Fruit fly (Drosophila melanogaster) whole organism, embryonic: ENCODE results near the gene Rpt5.

ENCODE experiments used
- Asciz ChIP-seq: fragments of 200-800 bp; sonication (Bioruptor generic); optimal IDR thresholded peaks from 2 replicates; lab custom pipeline; 2017; ENCODE audit warnings: missing biosample characterization, mild to moderate bottlenecking, missing genetic modification characterization, missing genetic modification reagents
- Bdp1 ChIP-seq: fragments of 200-800 bp; sonication (Bioruptor generic); optimal IDR thresholded peaks from 3 replicates; lab custom pipeline; 2016; ENCODE audit warnings: missing biosample characterization, missing genetic modification characterization
- CG10267 ChIP-seq: fragments of 200-800 bp; sonication (Bioruptor generic); optimal IDR thresholded peaks from 2 replicates; lab custom pipeline; 2018; ENCODE audit warnings: missing biosample characterization, mild to moderate bottlenecking, missing genetic modification characterization, moderate library complexity
- CG10543 ChIP-seq: fragments of 200-800 bp; sonication (Bioruptor generic); optimal IDR thresholded peaks from 3 replicates; lab custom pipeline; 2017; ENCODE audit warnings: missing biosample characterization, mild to moderate bottlenecking, missing genetic modification characterization, moderate library complexity
- CG10565 ChIP-seq: fragments of 200-800 bp; sonication (Bioruptor generic); optimal IDR thresholded peaks from 3 replicates; lab custom pipeline; 2016; ENCODE audit warnings: missing biosample characterization, mild to moderate bottlenecking, missing genetic modification characterization
- CG11456 ChIP-seq: fragments of 200-800 bp; sonication (Bioruptor generic); IDR thresholded peaks from 3 replicates; pipeline ENCODE4 v1.3.6; 2022; ENCODE audit warnings: missing biosample characterization, missing genetic modification characterization
- CG11504 ChIP-seq: fragments of 200-800 bp; sonication (Bioruptor generic); optimal IDR thresholded peaks from 3 replicates; lab custom pipeline; 2019; ENCODE audit warnings: missing biosample characterization, mild to moderate bottlenecking, missing genetic modification characterization, moderate library complexity
- CG12942 ChIP-seq: fragments of 200-800 bp; sonication (Bioruptor generic); optimal IDR thresholded peaks from 3 replicates; lab custom pipeline; 2016; ENCODE audit warnings: missing biosample characterization, missing genetic modification characterization
- CG13123 ChIP-seq: fragments of 200-800 bp; sonication (Bioruptor generic); optimal IDR thresholded peaks from 2 replicates; lab custom pipeline; 2016; ENCODE audit warnings: missing biosample characterization, missing genetic modification characterization
- CG13424 ChIP-seq: fragments of 200-800 bp; sonication (Bioruptor generic); optimal IDR thresholded peaks from 2 replicates; lab custom pipeline; 2019; ENCODE audit warnings: missing biosample characterization, mild to moderate bottlenecking, missing genetic modification characterization, moderate library complexity
- CG15073 ChIP-seq: fragments of 200-800 bp; sonication (Bioruptor generic); optimal IDR thresholded peaks from 2 replicates; lab custom pipeline; 2016; ENCODE audit warnings: missing biosample characterization, missing genetic modification characterization
- CG16815 ChIP-seq: fragments of 200-800 bp; sonication (Bioruptor generic); optimal IDR thresholded peaks from 3 replicates; lab custom pipeline; 2017; ENCODE audit warnings: missing biosample characterization, mild to moderate bottlenecking, missing genetic modification characterization
- CG17186 ChIP-seq: fragments of 200-800 bp; sonication (Bioruptor generic); optimal IDR thresholded peaks from 3 replicates; lab custom pipeline; 2017; ENCODE audit warnings: missing biosample characterization, missing genetic modification reagents, missing genetic modification characterization
- CG17829 ChIP-seq: fragments of 200-800 bp; optimal IDR thresholded peaks from 2 replicates; lab custom pipeline; 2019; ENCODE audit warnings: missing biosample characterization, mild to moderate bottlenecking, missing genetic modification characterization, moderate library complexity
- CG18619 ChIP-seq: fragments of 200-800 bp; sonication (Bioruptor generic); optimal IDR thresholded peaks from 3 replicates; lab custom pipeline; 2017; ENCODE audit warnings: missing biosample characterization, mild to moderate bottlenecking, missing genetic modification characterization
- CG33557 ChIP-seq: fragments of 200-800 bp; sonication (Bioruptor generic); optimal IDR thresholded peaks from 2 replicates; lab custom pipeline; 2019; ENCODE audit warnings: missing biosample characterization, mild to moderate bottlenecking, missing genetic modification characterization, moderate library complexity
- CG5953 ChIP-seq: fragments of 200-800 bp; sonication (Bioruptor generic); IDR thresholded peaks from 2 replicates; pipeline ENCODE4 v1.3.6; 2022; ENCODE audit warnings: missing biosample characterization, missing genetic modification characterization
- CG6272 ChIP-seq: fragments of 200-800 bp; sonication (Bioruptor generic); IDR thresholded peaks from 2 replicates; pipeline ENCODE4 v1.3.6; 2022; ENCODE audit warnings: missing biosample characterization, missing genetic modification characterization
- CG6689 ChIP-seq: fragments of 200-800 bp; sonication (Bioruptor generic); IDR thresholded peaks from 2 replicates; pipeline ENCODE4 v1.3.6; 2022; ENCODE audit warnings: missing biosample characterization, missing genetic modification characterization
- CG6854 ChIP-seq: fragments of 200-800 bp; sonication (Bioruptor generic); optimal IDR thresholded peaks from 3 replicates; lab custom pipeline; 2017; ENCODE audit warnings: missing biosample characterization, mild to moderate bottlenecking, missing genetic modification characterization
- CG7372 ChIP-seq: fragments of 200-800 bp; sonication (Bioruptor generic); IDR thresholded peaks from 2 replicates; pipeline ENCODE4 v1.3.6; 2022; ENCODE audit warnings: missing biosample characterization, missing genetic modification characterization
- Deaf1 ChIP-seq: fragments of 200-800 bp; optimal IDR thresholded peaks from 3 replicates; lab custom pipeline; 2019; ENCODE audit warnings: missing biosample characterization, mild to moderate bottlenecking, missing genetic modification characterization, moderate library complexity
- Eip74EF ChIP-seq, 2 experiments: fragments of 200-800 bp in 1 of 2; fragments of >200 bp in 1 of 2; sonication (Bioruptor generic) in 1 of 2; optimal IDR thresholded peaks; 2 replicates each; lab custom pipeline; 2017 to 2019; ENCODE audit warnings: missing biosample characterization in 2 of 2, missing genetic modification characterization in 2 of 2, mild to moderate bottlenecking in 1 of 2, moderate library complexity in 1 of 2
- Fer1 ChIP-seq: fragments of 200-800 bp; sonication (Bioruptor generic); optimal IDR thresholded peaks from 2 replicates; lab custom pipeline; 2017; ENCODE audit warnings: missing biosample characterization, mild to moderate bottlenecking, missing genetic modification characterization
- Hr51 ChIP-seq, 2 experiments: fragments of 200-800 bp; sonication (Bioruptor generic); optimal IDR thresholded peaks; 2 replicates in 1 of 2; 3 replicates in 1 of 2; lab custom pipeline; 2016 to 2018; ENCODE audit warnings: missing biosample characterization in 2 of 2, missing genetic modification characterization in 2 of 2, mild to moderate bottlenecking in 1 of 2, moderate library complexity in 1 of 2
- Mrtf ChIP-seq: fragments of 200-800 bp; sonication (Bioruptor generic); IDR thresholded peaks from 3 replicates; pipeline ENCODE4 v1.3.6; 2022; ENCODE audit warnings: missing biosample characterization, missing genetic modification characterization
- Usf ChIP-seq: fragments of 200-800 bp; sonication (Bioruptor generic); optimal IDR thresholded peaks from 2 replicates; lab custom pipeline; 2017; ENCODE audit warnings: missing genotype, missing biosample characterization, missing genetic modification characterization
- ap ChIP-seq: fragments of 200-800 bp; sonication (Bioruptor generic); IDR thresholded peaks from 2 replicates; pipeline ENCODE4 v1.3.6; 2022; ENCODE audit warnings: missing biosample characterization, missing genetic modification characterization
- danr ChIP-seq: fragments of 200-800 bp; sonication (Bioruptor generic); IDR thresholded peaks from 2 replicates; pipeline ENCODE4 v1.3.6; 2022; ENCODE audit warnings: missing biosample characterization, missing genetic modification characterization
- dmrt11E ChIP-seq: fragments of 200-800 bp; sonication (Bioruptor generic); optimal IDR thresholded peaks from 3 replicates; lab custom pipeline; 2018; ENCODE audit warnings: missing biosample characterization, mild to moderate bottlenecking, missing genetic modification characterization, moderate library complexity
- exex ChIP-seq: fragments of 200-800 bp; sonication (Bioruptor generic); optimal IDR thresholded peaks from 4 replicates; lab custom pipeline; 2018; ENCODE audit warnings: missing biosample characterization, mild to moderate bottlenecking, missing genetic modification characterization, moderate library complexity
- ftz-f1 ChIP-seq: fragments of 200-800 bp; sonication (Bioruptor generic); optimal IDR thresholded peaks from 2 replicates; lab custom pipeline; 2016; ENCODE audit warnings: missing biosample characterization, missing genetic modification characterization
- gcm ChIP-seq: fragments of 200-800 bp; sonication (Bioruptor generic); optimal IDR thresholded peaks from 2 replicates; lab custom pipeline; 2019; ENCODE audit warnings: missing biosample characterization, mild to moderate bottlenecking, missing genetic modification characterization, moderate library complexity
- hkb ChIP-seq, 2 experiments: fragments of 200-800 bp in 1 of 2; fragments of >200 bp in 1 of 2; sonication (Bioruptor generic) in 1 of 2; IDR thresholded peaks in 1 of 2; optimal IDR thresholded peaks in 1 of 2; 2 replicates each; pipeline versions ENCODE4 v1.3.6 to Lab custom; 2017 to 2022; ENCODE audit warnings: missing biosample characterization in 1 of 2, missing genetic modification characterization in 1 of 2
- lab ChIP-seq: fragments of 200-800 bp; sonication (Bioruptor generic); optimal IDR thresholded peaks from 3 replicates; lab custom pipeline; 2017; ENCODE audit warnings: missing biosample characterization, missing genetic modification characterization, mild to moderate bottlenecking, moderate library complexity, missing genetic modification reagents
- lbe ChIP-seq: fragments of 200-800 bp; sonication (Bioruptor generic); optimal IDR thresholded peaks from 2 replicates; lab custom pipeline; 2016; ENCODE audit warnings: missing biosample characterization, mild to moderate bottlenecking, missing genetic modification characterization
- lilli ChIP-seq: fragments of 200-800 bp; sonication (Bioruptor generic); optimal IDR thresholded peaks from 3 replicates; lab custom pipeline; 2016; ENCODE audit warnings: missing biosample characterization, missing genetic modification characterization
- lola ChIP-seq, 3 experiments: fragments of >200 bp in 2 of 3; fragments of 200-800 bp in 1 of 3; sonication (Bioruptor generic) in 1 of 3; optimal IDR thresholded peaks; 2 replicates each; lab custom pipeline; 2017 to 2019; ENCODE audit warnings: missing biosample characterization in 3 of 3, missing genetic modification characterization in 3 of 3, mild to moderate bottlenecking in 1 of 3, moderate library complexity in 1 of 3
- psq ChIP-seq: fragments of 200-800 bp; sonication (Bioruptor generic); optimal IDR thresholded peaks from 2 replicates; lab custom pipeline; 2017; ENCODE audit warnings: missing biosample characterization, missing genetic modification characterization
- pum ChIP-seq: fragments of 200-800 bp; sonication (Bioruptor generic); optimal IDR thresholded peaks from 2 replicates; lab custom pipeline; 2016; ENCODE audit warnings: missing biosample characterization, missing genetic modification characterization
- sd ChIP-seq: fragments of 200-800 bp; sonication (Bioruptor generic); optimal IDR thresholded peaks from 3 replicates; lab custom pipeline; 2018; ENCODE audit warnings: missing biosample characterization, mild to moderate bottlenecking, missing genetic modification characterization, moderate library complexity
- sens ChIP-seq: fragments of 200-800 bp; sonication (Bioruptor generic); peaks from one replicate; lab custom pipeline; 2016; ENCODE audit warnings: missing biosample characterization, missing genetic modification characterization
- slp2 ChIP-seq: fragments of 200-800 bp; sonication (Bioruptor generic); optimal IDR thresholded peaks from 2 replicates; lab custom pipeline; 2016; ENCODE audit warnings: missing biosample characterization, missing genetic modification characterization
- sob ChIP-seq: fragments of 200-800 bp; sonication (Bioruptor generic); IDR thresholded peaks from 2 replicates; pipeline ENCODE4 v1.3.6; 2022; ENCODE audit warnings: missing biosample characterization, missing genetic modification characterization
- sr ChIP-seq: fragments of 200-800 bp; sonication (Bioruptor generic); IDR thresholded peaks from 3 replicates; pipeline ENCODE4 v1.3.6; 2022; ENCODE audit warnings: missing biosample characterization, missing genetic modification characterization
- tup ChIP-seq: fragments of 200-800 bp; sonication (Bioruptor generic); optimal IDR thresholded peaks from 2 replicates; lab custom pipeline; 2016; ENCODE audit warnings: missing biosample characterization, mild to moderate bottlenecking, missing genetic modification characterization, moderate library complexity
- vfl ChIP-seq: fragments of 200-800 bp; sonication (Bioruptor generic); optimal IDR thresholded peaks from 2 replicates; lab custom pipeline; 2016; ENCODE audit warnings: missing biosample characterization, missing genetic modification characterization
- vvl ChIP-seq: fragments of 200-800 bp; sonication (Bioruptor generic); IDR thresholded peaks from 2 replicates; pipeline ENCODE4 v1.3.6; 2022; ENCODE audit warnings: missing biosample characterization, missing genetic modification characterization

The Rpt5 gene

DNA sequence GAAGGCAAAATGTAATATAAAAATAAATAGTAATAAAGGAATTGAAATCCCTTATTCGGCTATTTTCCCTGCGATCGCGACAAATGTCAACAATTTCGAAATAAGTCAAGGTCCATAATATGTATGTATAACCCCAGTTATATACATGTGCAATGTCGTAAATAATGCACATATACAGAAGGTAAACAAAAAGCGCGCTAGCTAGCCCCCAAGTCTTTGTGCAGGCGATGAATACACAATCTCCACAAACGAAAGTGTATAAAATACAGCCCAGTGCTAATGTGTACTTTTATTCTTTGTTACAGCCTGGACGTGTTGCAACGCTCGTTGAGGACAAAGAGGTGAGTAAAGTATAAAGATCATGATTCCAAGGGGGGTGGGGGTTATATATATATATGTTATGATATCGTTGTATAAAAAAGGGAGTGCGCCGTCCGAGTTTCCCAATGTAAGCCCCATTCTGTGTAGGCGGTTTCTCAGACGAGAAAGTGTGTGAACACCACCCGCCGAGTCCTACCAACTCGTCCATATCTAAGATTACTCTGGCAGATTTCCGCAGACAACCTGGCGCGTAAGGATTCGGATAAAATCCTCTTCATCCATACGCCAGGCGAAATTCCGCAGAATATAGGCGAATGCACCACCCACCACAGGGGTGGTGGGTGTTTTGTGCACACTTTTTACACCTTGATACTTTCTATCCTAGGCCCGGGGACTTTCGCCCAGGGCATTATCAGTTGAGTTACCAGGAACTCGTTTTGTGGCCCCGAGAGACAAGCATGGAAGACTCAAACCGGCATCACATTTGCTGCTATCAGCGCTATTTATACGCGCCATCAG is 22.8 kb upstream of the Rpt5 start (continued):
- TF ChIP-seq CG11504 (tag; lab: Kevin White, UChicago) (peak; percentile 6), Deaf1 (tag; lab: Kevin White, UChicago) (peak; percentile 43), vvl (peak; percentile 34; the same call in 1 of the 2 replicates), CG12942 (no peak), CG5953 (0 out of 2 replicates have a peak, but pooled peaks have one; percentile 34), Usf (GFP tag; lab: Kevin White, UChicago) (no peak), CG6854 (GFP tag; lab: Kevin White, UChicago) (peak; percentile 42), Mrtf (no peak), lola (GFP tag; optimal IDR thresholded peaks at IDR 0.05; lab: Kevin White, UChicago) (no peak), CG33557 (GFP tag; lab: Kevin White, UChicago) (peak; percentile 5), vfl (GFP tag; lab: Kevin White, UChicago) (no peak), sd (tag; lab: Kevin White, UChicago) (peak; percentile 92), psq (GFP tag; lab: Kevin White, UChicago) (no peak), CG13424 (tag; lab: Kevin White, UChicago) (peak; percentile 17), CG13123 (GFP tag; lab: Kevin White, UChicago) (no peak), CG7372 (GFP tag; lab: Robert Waterston, UW) (no peak), dmrt11E (tag; lab: Kevin White, UChicago) (no peak), CG11456 (GFP tag; lab: Robert Waterston, UW) (no peak), Asciz (GFP tag; lab: Kevin White, UChicago) (no peak), gcm (peak; percentile 48), Eip74EF (GFP tag; optimal IDR thresholded peaks at IDR 0.05; lab: Kevin White, UChicago) (peak in 1 of 2 experiments; percentile 73), pum (GFP tag; lab: Kevin White, UChicago) (no peak), CG10565 (GFP tag; lab: Kevin White, UChicago) (no peak), lbe (no peak), CG18619 (GFP tag; lab: Kevin White, UChicago) (no peak), CG16815 (GFP tag; lab: Kevin White, UChicago) (no peak), Hr51 (GFP tag; optimal IDR thresholded peaks at IDR 0.05; lab: Kevin White, UChicago) (no peak), CG17829 (tag; lab: Kevin White, UChicago) (peak; percentile 9), slp2 (GFP tag; lab: Kevin White, UChicago) (no peak), sens (GFP tag; lab: Kevin White, UChicago) (peak; percentile 72), ap (GFP tag; lab: Robert Waterston, UW) (no peak), sr (GFP tag; lab: Robert Waterston, UW) (0 out of 3 replicates have a peak, but pooled peaks have one; percentile 36), exex (tag; lab: Kevin White, UChicago) (peak; percentile 45), Fer1 (GFP tag; lab: Kevin White, UChicago) (peak; percentile 26), danr (no peak), lilli (peak; percentile 9), CG6689 (GFP tag; lab: Robert Waterston, UW) (no peak), CG17186 (GFP tag; lab: Kevin White, UChicago) (no peak), ftz-f1 (GFP tag; lab: Kevin White, UChicago) (peak; percentile 44), lab (no peak), CG10543 (no peak), tup (GFP tag; lab: Kevin White, UChicago) (no peak), CG10267 (tag; lab: Kevin White, UChicago) (no peak), sob (GFP tag; lab: Robert Waterston, UW) (peak; percentile 60), Bdp1 (GFP tag; lab: Kevin White, UChicago) (peak; percentile 99), CG15073 (GFP tag; lab: Kevin White, UChicago) (no peak), CG6272 (GFP tag; lab: Robert Waterston, UW) (0 out of 2 replicates have a peak, but pooled peaks have one; percentile 27), hkb (optimal IDR thresholded peaks at IDR 0.05; lab: Kevin White, UChicago) (no peak), hkb (GFP tag; IDR thresholded peaks at IDR 0.05; lab: Robert Waterston, UW) (no peak; the same call in 1 of the 2 replicates)
